Fruit fly (Drosophila melanogaster) whole organism, prepupa: Measurements from ENCODE around the gene Ir68a.
A peak's percentile ranks its signal among the peaks of the same experiment; 100 is the strongest.

ENCODE experiments used
- CG10631 ChIP-seq: fragments of 200-800 bp; sonication (Bioruptor generic); optimal IDR thresholded peaks from 2 replicates; lab custom pipeline; 2016; ENCODE audit warnings: missing biosample characterization, missing genetic modification characterization
- CG10669 ChIP-seq: fragments of 200-800 bp; sonication (Bioruptor generic); optimal IDR thresholded peaks from 3 replicates; lab custom pipeline; 2018; ENCODE audit warnings: missing biosample characterization, mild to moderate bottlenecking, missing genetic modification characterization, moderate library complexity
- CG11294 ChIP-seq: fragments of 200-800 bp; sonication (Bioruptor generic); IDR thresholded peaks from 2 replicates; pipeline ENCODE4 v1.3.6; 2022; ENCODE audit warnings: missing biosample characterization, missing genetic modification characterization
- CG11762 ChIP-seq: fragments of 200-800 bp; sonication (Bioruptor generic); optimal IDR thresholded peaks from 3 replicates; lab custom pipeline; 2016; ENCODE audit warnings: missing biosample characterization, missing genetic modification characterization; ENCODE audit not compliant: insufficient read depth
- CG11902 ChIP-seq: fragments of 200-800 bp; sonication (Bioruptor generic); optimal IDR thresholded peaks from 3 replicates; lab custom pipeline; 2016; ENCODE audit warnings: missing biosample characterization, missing genetic modification characterization
- CG15336 ChIP-seq: fragments of 200-800 bp; sonication (Bioruptor generic); IDR thresholded peaks from 2 replicates; pipeline ENCODE4 v1.3.6; 2022; ENCODE audit warnings: missing biosample characterization, missing genetic modification characterization
- CG1621 ChIP-seq: fragments of 200-800 bp; sonication (Bioruptor generic); optimal IDR thresholded peaks from 3 replicates; lab custom pipeline; 2018; ENCODE audit warnings: missing biosample characterization, mild to moderate bottlenecking, missing genetic modification characterization
- CG16779 ChIP-seq: fragments of 200-800 bp; sonication (Bioruptor generic); optimal IDR thresholded peaks from 3 replicates; lab custom pipeline; 2017; ENCODE audit warnings: missing biosample characterization, mild to moderate bottlenecking, missing genetic modification characterization
- CG3032 ChIP-seq: fragments of 200-800 bp; optimal IDR thresholded peaks from 2 replicates; lab custom pipeline; 2019; ENCODE audit warnings: missing biosample characterization, mild to moderate bottlenecking, missing genetic modification characterization, moderate library complexity
- CG31627 ChIP-seq: fragments of 200-800 bp; sonication (Bioruptor generic); optimal IDR thresholded peaks from 3 replicates; lab custom pipeline; 2016; ENCODE audit warnings: missing biosample characterization, missing genetic modification characterization
- CG34406 ChIP-seq: fragments of 200-800 bp; sonication (Bioruptor generic); optimal IDR thresholded peaks from 3 replicates; lab custom pipeline; 2016; ENCODE audit warnings: missing biosample characterization, missing genetic modification characterization
- CG4318 ChIP-seq: fragments of 200-800 bp; sonication (Bioruptor generic); optimal IDR thresholded peaks from 3 replicates; lab custom pipeline; 2017; ENCODE audit warnings: missing biosample characterization, mild to moderate bottlenecking, missing genetic modification characterization
- CG6163 ChIP-seq: fragments of 200-800 bp; sonication (Bioruptor generic); IDR thresholded peaks from 3 replicates; pipeline ENCODE4 v1.3.6; 2022; ENCODE audit warnings: missing biosample characterization, missing genetic modification characterization
- CG6808 ChIP-seq: fragments of 200-800 bp; sonication (Bioruptor generic); optimal IDR thresholded peaks from 3 replicates; lab custom pipeline; 2017; ENCODE audit warnings: missing biosample characterization, missing genetic modification characterization, mild to moderate bottlenecking, moderate library complexity, missing genetic modification reagents
- CG6854 ChIP-seq: fragments of 200-800 bp; sonication (Bioruptor generic); optimal IDR thresholded peaks from 2 replicates; lab custom pipeline; 2017; ENCODE audit warnings: missing biosample characterization, mild to moderate bottlenecking, missing genetic modification characterization
- CG8119 ChIP-seq: fragments of 200-800 bp; sonication (Bioruptor generic); IDR thresholded peaks from 3 replicates; pipeline ENCODE4 v1.3.6; 2022; ENCODE audit warnings: missing biosample characterization, missing genetic modification characterization
- CG8319 ChIP-seq: fragments of 200-800 bp; sonication (Bioruptor generic); optimal IDR thresholded peaks from 3 replicates; lab custom pipeline; 2016; ENCODE audit warnings: missing biosample characterization, missing genetic modification characterization
- CG8632 ChIP-seq: fragments of 200-800 bp; sonication (Bioruptor generic); optimal IDR thresholded peaks from 3 replicates; lab custom pipeline; 2016; ENCODE audit warnings: missing biosample characterization, missing genetic modification characterization
- CG9139 ChIP-seq: fragments of 200-800 bp; sonication (Bioruptor generic); optimal IDR thresholded peaks from 3 replicates; lab custom pipeline; 2017; ENCODE audit warnings: missing biosample characterization, mild to moderate bottlenecking, missing genetic modification characterization
- Eip75B ChIP-seq: fragments of 200-800 bp; sonication (Bioruptor generic); optimal IDR thresholded peaks from 3 replicates; lab custom pipeline; 2016; ENCODE audit warnings: missing biosample characterization, missing genetic modification characterization
- Eip78C ChIP-seq: fragments of 200-800 bp; sonication (Bioruptor generic); peaks from one replicate; lab custom pipeline; 2016; ENCODE audit warnings: missing biosample characterization, missing genetic modification characterization
- Eip93F ChIP-seq: fragments of 200-800 bp; sonication (Bioruptor generic); optimal IDR thresholded peaks from 2 replicates; lab custom pipeline; 2016; ENCODE audit warnings: missing biosample characterization, mild to moderate bottlenecking, missing genetic modification characterization
- Ets21C ChIP-seq: fragments of 200-800 bp; sonication (Bioruptor generic); optimal IDR thresholded peaks from 3 replicates; lab custom pipeline; 2016; ENCODE audit warnings: missing biosample characterization, missing genetic modification characterization
- Ets96B ChIP-seq: fragments of 200-800 bp; optimal IDR thresholded peaks from 2 replicates; lab custom pipeline; 2019; ENCODE audit warnings: missing biosample characterization, mild to moderate bottlenecking, missing genetic modification characterization, moderate library complexity
- Gug ChIP-seq: fragments of 200-800 bp; sonication (Bioruptor generic); IDR thresholded peaks from 2 replicates; pipeline ENCODE4 v1.3.6; 2022; ENCODE audit warnings: missing biosample characterization, missing genetic modification characterization
- Hr39 ChIP-seq: fragments of 200-800 bp; sonication (Bioruptor generic); optimal IDR thresholded peaks from 2 replicates; lab custom pipeline; 2016; ENCODE audit warnings: missing biosample characterization, missing genetic modification characterization
- Hr4 ChIP-seq: fragments of 200-800 bp; sonication (Bioruptor generic); optimal IDR thresholded peaks from 3 replicates; lab custom pipeline; 2016; ENCODE audit warnings: missing biosample characterization, missing genetic modification characterization
- Lpt ChIP-seq: fragments of 200-800 bp; sonication (Bioruptor generic); optimal IDR thresholded peaks from 3 replicates; lab custom pipeline; 2016; ENCODE audit warnings: missing biosample characterization, missing genetic modification characterization
- Met ChIP-seq: fragments of 200-800 bp; sonication (Bioruptor generic); optimal IDR thresholded peaks from 3 replicates; lab custom pipeline; 2016; ENCODE audit warnings: missing biosample characterization, missing genetic modification characterization
- OdsH ChIP-seq: fragments of 200-800 bp; sonication (Bioruptor generic); optimal IDR thresholded peaks from 3 replicates; lab custom pipeline; 2016; ENCODE audit warnings: missing biosample characterization, missing genetic modification characterization
- Smox ChIP-seq: fragments of 200-800 bp; sonication (Bioruptor generic); optimal IDR thresholded peaks from 3 replicates; lab custom pipeline; 2016; ENCODE audit warnings: missing biosample characterization, missing genetic modification characterization
- Sox14 ChIP-seq: fragments of 200-800 bp; sonication (Bioruptor generic); optimal IDR thresholded peaks from 3 replicates; lab custom pipeline; 2016; ENCODE audit warnings: missing biosample characterization, missing genetic modification characterization
- achi ChIP-seq: fragments of 200-800 bp; sonication (Bioruptor generic); optimal IDR thresholded peaks from 3 replicates; lab custom pipeline; 2016; ENCODE audit warnings: missing biosample characterization, missing genetic modification characterization
- acj6 ChIP-seq: fragments of 200-800 bp; sonication (Bioruptor generic); optimal IDR thresholded peaks from 3 replicates; lab custom pipeline; 2016; ENCODE audit warnings: missing biosample characterization, missing genetic modification characterization
- cyc ChIP-seq: fragments of 200-800 bp; sonication (Bioruptor generic); optimal IDR thresholded peaks from 3 replicates; lab custom pipeline; 2016; ENCODE audit warnings: missing biosample characterization, missing genetic modification characterization
- dac ChIP-seq: fragments of 200-800 bp; sonication (Bioruptor generic); optimal IDR thresholded peaks from 2 replicates; lab custom pipeline; 2017; ENCODE audit warnings: missing biosample characterization, mild to moderate bottlenecking, missing genetic modification characterization
- dsx ChIP-seq: fragments of 200-800 bp; optimal IDR thresholded peaks from 3 replicates; lab custom pipeline; 2019; ENCODE audit warnings: missing biosample characterization, mild to moderate bottlenecking, missing genetic modification characterization, moderate library complexity; ENCODE audit not compliant: poor library complexity, severe bottlenecking
- fd59A ChIP-seq: fragments of 200-800 bp; sonication (Bioruptor generic); optimal IDR thresholded peaks from 2 replicates; lab custom pipeline; 2017; ENCODE audit warnings: missing biosample characterization, mild to moderate bottlenecking, missing genetic modification characterization, missing genetic modification reagents
- fd85E ChIP-seq: fragments of 200-800 bp; sonication (Bioruptor generic); optimal IDR thresholded peaks from 3 replicates; lab custom pipeline; 2016; ENCODE audit warnings: missing biosample characterization, missing genetic modification characterization
- fkh ChIP-seq: fragments of 200-800 bp; sonication (Bioruptor generic); optimal IDR thresholded peaks from 3 replicates; lab custom pipeline; 2017; ENCODE audit warnings: missing biosample characterization, mild to moderate bottlenecking, missing genetic modification characterization, moderate library complexity
- lz ChIP-seq: fragments of 200-800 bp; sonication (Bioruptor generic); optimal IDR thresholded peaks from 3 replicates; lab custom pipeline; 2016; ENCODE audit warnings: missing biosample characterization, missing genetic modification characterization
- net ChIP-seq: fragments of 200-800 bp; sonication (Bioruptor generic); optimal IDR thresholded peaks from 3 replicates; lab custom pipeline; 2016; ENCODE audit warnings: missing biosample characterization, missing genetic modification characterization
- pdm3 ChIP-seq: fragments of 200-800 bp; sonication (Bioruptor generic); optimal IDR thresholded peaks from 3 replicates; lab custom pipeline; 2016; ENCODE audit warnings: missing biosample characterization, missing genetic modification characterization
- spab ChIP-seq: fragments of 200-800 bp; sonication (Bioruptor generic); optimal IDR thresholded peaks from 2 replicates; lab custom pipeline; 2017; ENCODE audit warnings: missing biosample characterization, mild to moderate bottlenecking, missing genetic modification characterization, missing genetic modification reagents
- ss ChIP-seq, 2 experiments: fragments of 200-800 bp; sonication (Bioruptor generic); optimal IDR thresholded peaks; 2 replicates in 1 of 2; 3 replicates in 1 of 2; lab custom pipeline; 2017 to 2018; ENCODE audit warnings: mild to moderate bottlenecking in 2 of 2, missing biosample characterization in 2 of 2, missing genetic modification characterization in 2 of 2, moderate library complexity in 1 of 2
- svp ChIP-seq: fragments of 200-800 bp; sonication (Bioruptor generic); peaks from one replicate; lab custom pipeline; 2016; ENCODE audit warnings: missing biosample characterization, missing genetic modification characterization
- topi ChIP-seq: fragments of 200-800 bp; sonication (Bioruptor generic); optimal IDR thresholded peaks from 3 replicates; lab custom pipeline; 2016; ENCODE audit warnings: missing biosample characterization, missing genetic modification characterization

Ir68a gene

dm6 chr3L:11214406-11215243 is 21.4 kb downstream of the Ir68a start, which contains the start of gene CG42671 (continued):
- no peak for TF ChIP-seq dac (GFP tag; lab: Kevin White, UChicago)
- no peak for TF ChIP-seq achi (GFP tag; lab: Kevin White, UChicago)
- TF ChIP-seq CG6808 (GFP tag; lab: Kevin White, UChicago) = peak; percentile 39
- no peak for TF ChIP-seq Lpt (GFP tag; lab: Kevin White, UChicago)
- no peak for TF ChIP-seq CG10631
- no peak for TF ChIP-seq CG34406 (GFP tag; lab: Kevin White, UChicago)
- no peak for TF ChIP-seq Eip93F (GFP tag; lab: Kevin White, UChicago)
- TF ChIP-seq fd85E = no peak
- TF ChIP-seq OdsH = no peak
- TF ChIP-seq CG31627 (GFP tag; lab: Kevin White, UChicago) = no peak
- no peak for TF ChIP-seq Hr39
- no peak for TF ChIP-seq fd59A
- TF ChIP-seq CG4318 (GFP tag; lab: Kevin White, UChicago) = no peak
- no peak for TF ChIP-seq CG6163 (GFP tag; lab: Robert Waterston, UW)
- TF ChIP-seq CG16779 (tag; lab: Kevin White, UChicago) = peak; percentile 50
- no peak for TF ChIP-seq lz (GFP tag; lab: Kevin White, UChicago)
- TF ChIP-seq fkh (GFP tag; lab: Kevin White, UChicago) = peak; percentile 75
- no peak for TF ChIP-seq CG15336
- TF ChIP-seq cyc (GFP tag; lab: Kevin White, UChicago) = no peak
- TF ChIP-seq CG11762 (GFP tag; lab: Kevin White, UChicago) = no peak
- TF ChIP-seq pdm3 (GFP tag; lab: Kevin White, UChicago) = no peak
- no peak for TF ChIP-seq acj6 (GFP tag; lab: Kevin White, UChicago)

- no peak for TF ChIP-seq Gug (GFP tag; lab: Robert Waterston, UW)
- no peak for TF ChIP-seq pdm3 (GFP tag; lab: Kevin White, UChicago)
- TF ChIP-seq CG10631 = no peak
- TF ChIP-seq CG6854 = peak; percentile 13
- no peak for TF ChIP-seq CG4318 (GFP tag; lab: Kevin White, UChicago)
- no peak for TF ChIP-seq Smox (GFP tag; lab: Kevin White, UChicago)
- no peak for TF ChIP-seq CG8319 (GFP tag; lab: Kevin White, UChicago)
- no peak for TF ChIP-seq CG3032 (tag; lab: Kevin White, UChicago)
- no peak for TF ChIP-seq Lpt (GFP tag; lab: Kevin White, UChicago)
- TF ChIP-seq Sox14 = no peak
- no peak for TF ChIP-seq Met (GFP tag; lab: Kevin White, UChicago)
- no peak for TF ChIP-seq CG16779 (tag; lab: Kevin White, UChicago)
- no peak for TF ChIP-seq achi (GFP tag; lab: Kevin White, UChicago)
- no peak for TF ChIP-seq Eip75B (GFP tag; lab: Kevin White, UChicago)
- no peak for TF ChIP-seq Hr4
- no peak; the same call in 2 of the 3 replicates for TF ChIP-seq CG6163 (GFP tag; lab: Robert Waterston, UW)
- TF ChIP-seq dac (GFP tag; lab: Kevin White, UChicago) = no peak
- peak; percentile 67 for TF ChIP-seq Eip78C (GFP tag; lab: Kevin White, UChicago)
- peak; percentile 4 for TF ChIP-seq CG1621 (tag; lab: Kevin White, UChicago)
- TF ChIP-seq CG9139 (GFP tag; lab: Kevin White, UChicago) = peak; percentile 21
- TF ChIP-seq fd85E = no peak
- TF ChIP-seq CG6808 (GFP tag; lab: Kevin White, UChicago) = peak; percentile 38
- TF ChIP-seq CG15336 = no peak
- TF ChIP-seq topi (GFP tag; lab: Kevin White, UChicago) = no peak
- no peak for TF ChIP-seq CG11902 (GFP tag; lab: Kevin White, UChicago)
- no peak for TF ChIP-seq Ets96B (tag; lab: Kevin White, UChicago)
- no peak for TF ChIP-seq fd59A
- no peak for TF ChIP-seq lz (GFP tag; lab: Kevin White, UChicago)
- no peak for TF ChIP-seq CG11294
- no peak for TF ChIP-seq CG10669 (GFP tag; lab: Kevin White, UChicago)
- no peak for TF ChIP-seq CG11762 (GFP tag; lab: Kevin White, UChicago)
- TF ChIP-seq ss (GFP tag; optimal IDR thresholded peaks at IDR 0.05; lab: Kevin White, UChicago) = peak; percentile 27 to 63
- no peak for TF ChIP-seq CG8632
- no peak for TF ChIP-seq dsx
- no peak for TF ChIP-seq Ets21C (GFP tag; lab: Kevin White, UChicago)
- TF ChIP-seq svp (GFP tag; lab: Kevin White, UChicago) = no peak
- no peak for TF ChIP-seq CG8119 (GFP tag; lab: Robert Waterston, UW)
- TF ChIP-seq cyc (GFP tag; lab: Kevin White, UChicago) = no peak
- TF ChIP-seq spab = no peak
- no peak for TF ChIP-seq net (GFP tag; lab: Kevin White, UChicago)
Observed at dm6 chr3L:11213643-11214042, 22.4 kb downstream of the Ir68a start.
